Worm (Caenorhabditis elegans) whole organism, L1 larva: Measurements from ENCODE around the gene C31H1.5.

ENCODE experiments used
- C04F5.9 ChIP-seq: sonication (generic microtip); optimal IDR thresholded peaks from 2 replicates; lab custom pipeline; 2016; ENCODE audit warnings: missing genetic modification characterization, missing compliant biosample characterization
- C16A3.4 ChIP-seq: fragments of 150-350 bp; optimal IDR thresholded peaks from 2 replicates; lab custom pipeline; 2014; ENCODE audit warnings: missing biosample characterization, missing genetic modification characterization
- F16B12.6 ChIP-seq: fragments of 150-350 bp; optimal IDR thresholded peaks from 2 replicates; lab custom pipeline; 2014; ENCODE audit warnings: missing biosample characterization, missing genetic modification characterization
- aha-1 ChIP-seq: fragments of 150-350 bp; optimal IDR thresholded peaks from 2 replicates; lab custom pipeline; 2014; ENCODE audit warnings: missing biosample characterization, missing genetic modification characterization
- alr-1 ChIP-seq: fragments of 200-800 bp; sonication (Bioruptor generic); optimal IDR thresholded peaks from 2 replicates; lab custom pipeline; 2018; ENCODE audit warnings: borderline replicate concordance, mild to moderate bottlenecking, missing genetic modification characterization, missing compliant biosample characterization
- ama-1 ChIP-seq: fragments of 150-350 bp; optimal IDR thresholded peaks from 2 replicates; lab custom pipeline; 2014
- blmp-1 ChIP-seq: fragments of 150-350 bp; optimal IDR thresholded peaks from 2 replicates; lab custom pipeline; 2014; ENCODE audit warnings: missing biosample characterization, missing genetic modification characterization
- ceh-82 ChIP-seq, 3 experiments: fragments of 150-350 bp in 1 of 3; sonication (generic microtip) in 2 of 3; optimal IDR thresholded peaks; 2 replicates each; lab custom pipeline; 2014 to 2017; ENCODE audit warnings: missing biosample characterization in 3 of 3, missing genetic modification characterization in 3 of 3
- ceh-90 ChIP-seq: sonication (generic microtip); optimal IDR thresholded peaks from 2 replicates; lab custom pipeline; 2016; ENCODE audit warnings: missing genetic modification characterization, missing compliant biosample characterization
- ces-1 ChIP-seq: fragments of 150-350 bp; optimal IDR thresholded peaks from 2 replicates; lab custom pipeline; 2014; ENCODE audit warnings: missing biosample characterization, missing genetic modification reagents, missing genetic modification characterization
- dpl-1 ChIP-seq, 3 experiments: fragments of 150-350 bp in 2 of 3; sonication (generic microtip) in 1 of 3; optimal IDR thresholded peaks; 2 replicates each; lab custom pipeline; 2014 to 2017; ENCODE audit warnings: missing biosample characterization in 3 of 3, missing genetic modification characterization in 3 of 3, missing genetic modification reagents in 3 of 3
- dsc-1 ChIP-seq: sonication (generic microtip); optimal IDR thresholded peaks from 2 replicates; lab custom pipeline; 2016; ENCODE audit warnings: mild to moderate bottlenecking, missing genetic modification characterization, missing compliant biosample characterization
- egl-13 ChIP-seq: sonication (generic microtip); optimal IDR thresholded peaks from 2 replicates; lab custom pipeline; 2016; ENCODE audit warnings: missing genotype, missing genetic modification reagents, missing genetic modification characterization, missing compliant biosample characterization
- egl-27 ChIP-seq, 2 experiments: fragments of 150-350 bp in 1 of 2; sonication (generic microtip); optimal IDR thresholded peaks; 3 replicates each; lab custom pipeline; 2017 to 2018; ENCODE audit warnings: missing biosample characterization in 2 of 2, missing genetic modification characterization in 2 of 2, missing genetic modification reagents in 2 of 2
- elt-3 ChIP-seq, 6 experiments: fragments of 150-350 bp in 1 of 6; sonication (generic microtip); optimal IDR thresholded peaks; 2 replicates each; lab custom pipeline; 2017 to 2018; ENCODE audit warnings: missing biosample characterization in 6 of 6, missing genetic modification characterization in 6 of 6, inconsistent platforms in 1 of 6
- fkh-10 ChIP-seq: sonication (generic microtip); optimal IDR thresholded peaks from 2 replicates; lab custom pipeline; 2017; ENCODE audit warnings: missing biosample characterization, missing genetic modification reagents, missing genetic modification characterization
- fkh-4 ChIP-seq: sonication (generic microtip); optimal IDR thresholded peaks from 2 replicates; lab custom pipeline; 2016; ENCODE audit warnings: missing compliant biosample characterization, missing genetic modification characterization, borderline replicate concordance
- fkh-8 ChIP-seq: sonication (generic microtip); optimal IDR thresholded peaks from 2 replicates; lab custom pipeline; 2016; ENCODE audit warnings: mild to moderate bottlenecking, missing genetic modification characterization, missing compliant biosample characterization
- grh-1 ChIP-seq: fragments of 200-800 bp; sonication (Bioruptor generic); IDR thresholded peaks from 2 replicates; pipeline ENCODE4 v1.3.6; 2022; ENCODE audit warnings: missing genetic modification reagents, missing genetic modification characterization, missing compliant biosample characterization
- hlh-4 ChIP-seq: sonication (generic microtip); optimal IDR thresholded peaks from 2 replicates; lab custom pipeline; 2016; ENCODE audit warnings: mild to moderate bottlenecking, missing genetic modification characterization, missing compliant biosample characterization
- hpl-2 ChIP-seq: fragments of 150-350 bp; optimal IDR thresholded peaks from 2 replicates; lab custom pipeline; 2014; ENCODE audit warnings: missing biosample characterization, missing genetic modification reagents, missing genetic modification characterization
- irx-1 ChIP-seq: sonication (generic microtip); optimal IDR thresholded peaks from 2 replicates; lab custom pipeline; 2016; ENCODE audit warnings: missing genetic modification characterization, missing compliant biosample characterization
- isw-1 ChIP-seq: fragments of 200-800 bp; sonication (Bioruptor generic); IDR thresholded peaks from 2 replicates; pipeline ENCODE4 v1.3.6; 2022; ENCODE audit warnings: missing genetic modification characterization, missing compliant biosample characterization
- jun-1 ChIP-seq: fragments of 150-350 bp; optimal IDR thresholded peaks from 2 replicates; lab custom pipeline; 2014; ENCODE audit warnings: missing biosample characterization, missing genetic modification reagents, missing genetic modification characterization
- lin-14 ChIP-seq: fragments of 200-800 bp; sonication (Bioruptor generic); optimal IDR thresholded peaks from 2 replicates; lab custom pipeline; 2018; ENCODE audit warnings: mild to moderate bottlenecking, missing genetic modification characterization, moderate library complexity, missing compliant biosample characterization
- lin-15B ChIP-seq: fragments of 150-350 bp; sonication (generic microtip); optimal IDR thresholded peaks from 3 replicates; lab custom pipeline; 2014; ENCODE audit warnings: missing biosample characterization, missing genetic modification characterization
- lin-35 ChIP-seq, 2 experiments: fragments of 150-350 bp; optimal IDR thresholded peaks; 2 replicates each; lab custom pipeline; 2014; ENCODE audit warnings: missing biosample characterization in 2 of 2, missing genetic modification characterization in 2 of 2, missing genetic modification reagents in 2 of 2
- lin-39 ChIP-seq: fragments of 150-350 bp; optimal IDR thresholded peaks from 2 replicates; lab custom pipeline; 2014; ENCODE audit warnings: missing biosample characterization, missing genetic modification reagents, missing genetic modification characterization
- lsy-2 ChIP-seq, 2 experiments: fragments of 150-350 bp; optimal IDR thresholded peaks; 2 replicates each; lab custom pipeline; 2014; ENCODE audit warnings: missing biosample characterization in 2 of 2, missing genetic modification characterization in 2 of 2
- mdl-1 ChIP-seq, 2 experiments: fragments of 150-350 bp; optimal IDR thresholded peaks; 2 replicates each; lab custom pipeline; 2014 to 2017; ENCODE audit warnings: missing biosample characterization in 2 of 2, missing genetic modification characterization in 2 of 2, inconsistent platforms in 1 of 2
- mef-2 ChIP-seq: fragments of 150-350 bp; optimal IDR thresholded peaks from 2 replicates; lab custom pipeline; 2014; ENCODE audit warnings: missing biosample characterization, missing genetic modification characterization
- nhr-11 ChIP-seq: fragments of 150-350 bp; optimal IDR thresholded peaks from 2 replicates; lab custom pipeline; 2014; ENCODE audit warnings: missing biosample characterization, missing genetic modification characterization
- nhr-12 ChIP-seq: sonication (generic microtip); optimal IDR thresholded peaks from 2 replicates; lab custom pipeline; 2017; ENCODE audit warnings: missing biosample characterization, missing genetic modification characterization
- nhr-20 ChIP-seq: sonication (generic microtip); optimal IDR thresholded peaks from 2 replicates; lab custom pipeline; 2016; ENCODE audit warnings: mild to moderate bottlenecking, missing genetic modification characterization, missing compliant biosample characterization
- nhr-237 ChIP-seq: fragments of 150-350 bp; optimal IDR thresholded peaks from 2 replicates; lab custom pipeline; 2014; ENCODE audit warnings: missing biosample characterization, missing genetic modification characterization
- nhr-28 ChIP-seq: fragments of 150-350 bp; optimal IDR thresholded peaks from 2 replicates; lab custom pipeline; 2014; ENCODE audit warnings: missing biosample characterization, missing genetic modification characterization
- nhr-47 ChIP-seq: sonication (generic microtip); optimal IDR thresholded peaks from 2 replicates; lab custom pipeline; 2016; ENCODE audit warnings: mild to moderate bottlenecking, missing genetic modification characterization, moderate library complexity, missing compliant biosample characterization
- nhr-71 ChIP-seq: sonication (generic microtip); optimal IDR thresholded peaks from 2 replicates; lab custom pipeline; 2016; ENCODE audit warnings: mild to moderate bottlenecking, missing genetic modification characterization, moderate library complexity, missing compliant biosample characterization
- nhr-84 ChIP-seq: sonication (generic microtip); optimal IDR thresholded peaks from 2 replicates; lab custom pipeline; 2017; ENCODE audit warnings: missing biosample characterization, missing genetic modification characterization
- nhr-85 ChIP-seq: sonication (generic microtip); peaks from one replicate; lab custom pipeline; 2016; ENCODE audit warnings: missing genetic modification characterization, inconsistent platforms, missing compliant biosample characterization
- pqm-1 ChIP-seq: sonication (generic microtip); optimal IDR thresholded peaks from 3 replicates; lab custom pipeline; 2017; ENCODE audit warnings: missing biosample characterization, missing genetic modification characterization
- rnt-1 ChIP-seq: sonication (generic microtip); optimal IDR thresholded peaks from 2 replicates; lab custom pipeline; 2016; ENCODE audit warnings: mild to moderate bottlenecking, missing genetic modification characterization, moderate library complexity, missing compliant biosample characterization
- skn-1 ChIP-seq: fragments of 150-350 bp; optimal IDR thresholded peaks from 2 replicates; lab custom pipeline; 2014; ENCODE audit warnings: missing biosample characterization, missing genetic modification characterization
- snpc-4 ChIP-seq: fragments of 150-350 bp; optimal IDR thresholded peaks from 2 replicates; lab custom pipeline; 2014; ENCODE audit warnings: missing biosample characterization, missing genetic modification characterization
- sox-4 ChIP-seq: sonication (generic microtip); optimal IDR thresholded peaks from 2 replicates; lab custom pipeline; 2016; ENCODE audit warnings: missing genetic modification characterization, missing compliant biosample characterization
- sptf-1 ChIP-seq: fragments of 150-350 bp; optimal IDR thresholded peaks from 2 replicates; lab custom pipeline; 2014; ENCODE audit warnings: missing biosample characterization, missing genetic modification characterization
- sup-37 ChIP-seq: fragments of 200-800 bp; sonication (Bioruptor generic); optimal IDR thresholded peaks from 2 replicates; lab custom pipeline; 2018; ENCODE audit warnings: mild to moderate bottlenecking, missing genetic modification characterization, missing compliant biosample characterization
- swsn-7 ChIP-seq: sonication (generic microtip); optimal IDR thresholded peaks from 2 replicates; lab custom pipeline; 2016; ENCODE audit warnings: missing genetic modification characterization, missing compliant biosample characterization
- tbx-2 ChIP-seq: sonication (generic microtip); optimal IDR thresholded peaks from 2 replicates; lab custom pipeline; 2016; ENCODE audit warnings: missing genetic modification characterization, missing compliant biosample characterization
- unc-30 ChIP-seq: sonication (generic microtip); optimal IDR thresholded peaks from 2 replicates; lab custom pipeline; 2017; ENCODE audit warnings: missing biosample characterization, missing genetic modification characterization
- unc-62 ChIP-seq: fragments of 150-350 bp; optimal IDR thresholded peaks from 2 replicates; lab custom pipeline; 2014; ENCODE audit warnings: missing biosample characterization, missing genetic modification reagents, missing genetic modification characterization
- unc-98 ChIP-seq: fragments of 200-800 bp; sonication (Bioruptor generic); IDR thresholded peaks from 2 replicates; pipeline ENCODE4 v1.3.6; 2022; ENCODE audit warnings: missing genetic modification characterization, missing compliant biosample characterization
- xbp-1 ChIP-seq: sonication (generic microtip); optimal IDR thresholded peaks from 2 replicates; lab custom pipeline; 2016; ENCODE audit warnings: missing genetic modification characterization, missing compliant biosample characterization
- zip-4 ChIP-seq: fragments of 200-800 bp; sonication (Bioruptor generic); optimal IDR thresholded peaks from 2 replicates; lab custom pipeline; 2018; ENCODE audit warnings: mild to moderate bottlenecking, missing genetic modification characterization, moderate library complexity, missing compliant biosample characterization

C31H1.5 gene

DNA sequence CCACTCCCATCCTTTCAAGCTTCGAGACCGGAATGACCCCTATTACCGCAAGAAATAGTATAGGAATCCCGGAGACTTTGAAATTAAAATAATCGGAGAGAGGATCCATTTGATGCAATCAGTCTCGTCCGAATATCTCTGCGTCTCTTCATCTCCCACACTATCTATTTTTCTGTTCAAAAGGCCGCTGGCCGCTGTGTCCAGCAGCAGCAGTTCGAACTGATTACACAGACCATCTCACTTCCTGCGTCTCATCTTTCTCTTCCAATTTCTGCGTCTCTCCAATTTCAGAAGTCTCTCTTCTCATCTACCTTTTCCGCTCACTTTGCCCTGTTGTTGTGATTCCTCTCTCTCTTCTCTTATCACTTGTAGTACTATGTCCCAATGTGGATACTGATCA lies 20.9 kb upstream of the C31H1.5 start:
- no peak for TF ChIP-seq ama-1
- peak; percentile 25 for TF ChIP-seq blmp-1 (tag; lab: Kevin White, UChicago)
- TF ChIP-seq hlh-4 (tag; lab: Kevin White, UChicago), result no peak
- peak; percentile 68 for TF ChIP-seq nhr-47 (tag; lab: Kevin White, UChicago)
- no peak for TF ChIP-seq irx-1 (tag; lab: Kevin White, UChicago)
- no peak for TF ChIP-seq F16B12.6 (tag; lab: Kevin White, UChicago)
- TF ChIP-seq nhr-12, result no peak
- no peak for TF ChIP-seq mef-2 (tag; lab: Kevin White, UChicago)
- peak; percentile 48 to 61 for TF ChIP-seq lsy-2 (tag; optimal IDR thresholded peaks at IDR 0.05; lab: Kevin White, UChicago)
- TF ChIP-seq ceh-90 (tag; lab: Kevin White, UChicago), result no peak
- TF ChIP-seq egl-27 (tag; optimal IDR thresholded peaks at IDR 0.05; lab: Kevin White, UChicago), result no peak
- TF ChIP-seq nhr-11 (tag; lab: Kevin White, UChicago), result no peak
- no peak for TF ChIP-seq fkh-10
- peak; percentile 24 for TF ChIP-seq sup-37 (GFP tag; lab: Kevin White, UChicago)
- no peak for TF ChIP-seq unc-98 (GFP tag; lab: Robert Waterston, UW)
- TF ChIP-seq elt-3 (tag; optimal IDR thresholded peaks at IDR 0.05; lab: Kevin White, UChicago), result peak in 3 of 6 experiments; percentile 32 to 71 (median 55)
- no peak for TF ChIP-seq sptf-1 (tag; lab: Kevin White, UChicago)
- no peak for TF ChIP-seq lin-35 (GFP tag; optimal IDR thresholded peaks at IDR 0.05; lab: Kevin White, UChicago)
- no peak for TF ChIP-seq lin-39 (tag; lab: Kevin White, UChicago)
- TF ChIP-seq aha-1 (tag; lab: Kevin White, UChicago), result peak; percentile 26
- no peak for TF ChIP-seq zip-4 (GFP tag; lab: Kevin White, UChicago)
- no peak for TF ChIP-seq pqm-1 (tag; lab: Kevin White, UChicago)
- no peak for TF ChIP-seq grh-1 (GFP tag; lab: Robert Waterston, UW)
- no peak for TF ChIP-seq hpl-2 (GFP tag; lab: Kevin White, UChicago)
- TF ChIP-seq egl-13 (tag; lab: Kevin White, UChicago), result no peak
- TF ChIP-seq swsn-7 (tag; lab: Kevin White, UChicago), result peak; percentile 46
- peak; percentile 76 for TF ChIP-seq rnt-1 (tag; lab: Kevin White, UChicago)
- TF ChIP-seq C16A3.4 (tag; lab: Kevin White, UChicago), result no peak
- peak in 1 of 2 experiments; percentile 22 for TF ChIP-seq mdl-1 (tag; optimal IDR thresholded peaks at IDR 0.05; lab: Kevin White, UChicago)
- TF ChIP-seq lin-15B, result no peak
- TF ChIP-seq nhr-85 (tag; lab: Kevin White, UChicago), result peak; percentile 93
- TF ChIP-seq alr-1 (tag; lab: Kevin White, UChicago), result no peak
- TF ChIP-seq sox-4 (tag; lab: Kevin White, UChicago), result no peak
- no peak for TF ChIP-seq unc-30 (tag; lab: Kevin White, UChicago)
- no peak for TF ChIP-seq fkh-8 (tag; lab: Kevin White, UChicago)
- TF ChIP-seq skn-1 (tag; lab: Kevin White, UChicago), result no peak
- TF ChIP-seq nhr-237 (tag; lab: Kevin White, UChicago), result no peak
- TF ChIP-seq ces-1, result no peak
- no peak for TF ChIP-seq C04F5.9
- TF ChIP-seq fkh-4 (tag; lab: Kevin White, UChicago), result no peak
- TF ChIP-seq ceh-82 (tag; optimal IDR thresholded peaks at IDR 0.05; lab: Kevin White, UChicago), result peak in 2 of 3 experiments; percentile 23 to 28
- peak; percentile 84 for TF ChIP-seq nhr-71
- peak; percentile 44 for TF ChIP-seq tbx-2 (tag; lab: Kevin White, UChicago)
- no peak for TF ChIP-seq snpc-4 (tag; lab: Kevin White, UChicago)
- TF ChIP-seq dpl-1 (GFP tag; optimal IDR thresholded peaks at IDR 0.05; lab: Kevin White, UChicago), result peak in 2 of 3 experiments; percentile 13 to 27
- TF ChIP-seq nhr-28 (tag; lab: Kevin White, UChicago), result no peak
- TF ChIP-seq jun-1 (tag; lab: Kevin White, UChicago), result peak; percentile 62
- no peak for TF ChIP-seq unc-62 (GFP tag; lab: Kevin White, UChicago)
- TF ChIP-seq nhr-20 (tag; lab: Kevin White, UChicago), result peak; percentile 64
- TF ChIP-seq xbp-1 (tag; lab: Kevin White, UChicago), result peak; percentile 18
- peak; percentile 75 for TF ChIP-seq dsc-1 (tag; lab: Kevin White, UChicago)
- no peak for TF ChIP-seq isw-1 (GFP tag; lab: Robert Waterston, UW)
- TF ChIP-seq nhr-84 (tag; lab: Kevin White, UChicago), result no peak
- TF ChIP-seq lin-14, result peak; percentile 94
